Fruit fly (Drosophila melanogaster) whole organism, prepupa: ENCODE data around the gene PGRP-LC.

Source experiments
- CG11762 ChIP-seq: fragments of 200-800 bp; sonication (Bioruptor generic); optimal IDR thresholded peaks from 3 replicates; lab custom pipeline; 2016; ENCODE audit warnings: missing biosample characterization, missing genetic modification characterization; ENCODE audit not compliant: insufficient read depth
- CG4318 ChIP-seq: fragments of 200-800 bp; sonication (Bioruptor generic); optimal IDR thresholded peaks from 3 replicates; lab custom pipeline; 2017; ENCODE audit warnings: missing biosample characterization, mild to moderate bottlenecking, missing genetic modification characterization
- CG6854 ChIP-seq: fragments of 200-800 bp; sonication (Bioruptor generic); optimal IDR thresholded peaks from 2 replicates; lab custom pipeline; 2017; ENCODE audit warnings: missing biosample characterization, mild to moderate bottlenecking, missing genetic modification characterization
- acj6 ChIP-seq: fragments of 200-800 bp; sonication (Bioruptor generic); optimal IDR thresholded peaks from 3 replicates; lab custom pipeline; 2016; ENCODE audit warnings: missing biosample characterization, missing genetic modification characterization
- dac ChIP-seq: fragments of 200-800 bp; sonication (Bioruptor generic); optimal IDR thresholded peaks from 2 replicates; lab custom pipeline; 2017; ENCODE audit warnings: missing biosample characterization, mild to moderate bottlenecking, missing genetic modification characterization

dm6 chr3L:9373374-9374004 lies 34.9 kb downstream of the PGRP-LC start:
- TF ChIP-seq CG6854, result peak; percentile 18
- TF ChIP-seq acj6 (GFP tag; lab: Kevin White, UChicago), result peak; percentile 83
- peak; percentile 68 for TF ChIP-seq CG11762 (GFP tag; lab: Kevin White, UChicago)
- peak; percentile 73 for TF ChIP-seq CG4318 (GFP tag; lab: Kevin White, UChicago)
- peak; percentile 49 for TF ChIP-seq dac (GFP tag; lab: Kevin White, UChicago)
